Fruit fly (Drosophila melanogaster) whole organism, embryonic: ENCODE results near the gene Non3.

Experiments used
- Asciz ChIP-seq: fragments of 200-800 bp; sonication (Bioruptor generic); optimal IDR thresholded peaks from 2 replicates; lab custom pipeline; 2017; ENCODE audit warnings: missing biosample characterization, mild to moderate bottlenecking, missing genetic modification characterization, missing genetic modification reagents
- BtbVII ChIP-seq: fragments of 200-800 bp; sonication (Bioruptor generic); optimal IDR thresholded peaks from 3 replicates; lab custom pipeline; 2017; ENCODE audit warnings: missing biosample characterization, mild to moderate bottlenecking, missing genetic modification characterization
- CG10147 ChIP-seq: fragments of 200-800 bp; sonication (Bioruptor generic); optimal IDR thresholded peaks from 2 replicates; lab custom pipeline; 2019; ENCODE audit warnings: missing biosample characterization, mild to moderate bottlenecking, missing genetic modification characterization, moderate library complexity
- CG10462 ChIP-seq: fragments of 200-800 bp; sonication (Bioruptor generic); optimal IDR thresholded peaks from 2 replicates; lab custom pipeline; 2016; ENCODE audit warnings: missing biosample characterization, missing genetic modification characterization
- CG10565 ChIP-seq: fragments of 200-800 bp; sonication (Bioruptor generic); optimal IDR thresholded peaks from 3 replicates; lab custom pipeline; 2016; ENCODE audit warnings: missing biosample characterization, mild to moderate bottlenecking, missing genetic modification characterization
- CG15514 ChIP-seq: fragments of 200-800 bp; sonication (Bioruptor generic); optimal IDR thresholded peaks from 3 replicates; lab custom pipeline; 2017; ENCODE audit warnings: missing biosample characterization, missing genetic modification characterization, mild to moderate bottlenecking, moderate library complexity, missing genetic modification reagents
- CG1792 ChIP-seq: fragments of 200-800 bp; sonication (Bioruptor generic); optimal IDR thresholded peaks from 2 replicates; lab custom pipeline; 2016; ENCODE audit warnings: missing biosample characterization, missing genetic modification characterization
- CG18011 ChIP-seq: fragments of 200-800 bp; sonication (Bioruptor generic); optimal IDR thresholded peaks from 2 replicates; lab custom pipeline; 2017; ENCODE audit warnings: missing biosample characterization, missing genetic modification characterization, mild to moderate bottlenecking, moderate library complexity, missing genotype
- CG18599 ChIP-seq: fragments of 200-800 bp; sonication (Bioruptor generic); optimal IDR thresholded peaks from 3 replicates; lab custom pipeline; 2017; ENCODE audit warnings: missing biosample characterization, missing genetic modification characterization, mild to moderate bottlenecking, moderate library complexity, missing genetic modification reagents
- CG2199 ChIP-seq: fragments of 200-800 bp; sonication (Bioruptor generic); IDR thresholded peaks from 3 replicates; pipeline ENCODE4 v1.3.6; 2022; ENCODE audit warnings: missing biosample characterization, missing genetic modification characterization
- CG2712 ChIP-seq: fragments of 200-800 bp; optimal IDR thresholded peaks from 3 replicates; lab custom pipeline; 2019; ENCODE audit warnings: missing biosample characterization, mild to moderate bottlenecking, missing genetic modification characterization, moderate library complexity
- CG30403 ChIP-seq: fragments of 200-800 bp; sonication (Bioruptor generic); optimal IDR thresholded peaks from 3 replicates; lab custom pipeline; 2016; ENCODE audit warnings: missing biosample characterization, missing genetic modification characterization
- CG31365 ChIP-seq: fragments of 200-800 bp; sonication (Bioruptor generic); optimal IDR thresholded peaks from 2 replicates; lab custom pipeline; 2018; ENCODE audit warnings: missing biosample characterization, mild to moderate bottlenecking, missing genetic modification characterization
- CG3407 ChIP-seq: fragments of 200-800 bp; sonication (Bioruptor generic); optimal IDR thresholded peaks from 2 replicates; lab custom pipeline; 2018; ENCODE audit warnings: missing biosample characterization, mild to moderate bottlenecking, missing genetic modification characterization
- CG3995 ChIP-seq: fragments of 200-800 bp; sonication (Bioruptor generic); optimal IDR thresholded peaks from 3 replicates; lab custom pipeline; 2016; ENCODE audit warnings: missing biosample characterization, missing genetic modification characterization
- CG4854 ChIP-seq: fragments of 200-800 bp; sonication (Bioruptor generic); optimal IDR thresholded peaks from 2 replicates; lab custom pipeline; 2016; ENCODE audit warnings: missing biosample characterization, missing genetic modification characterization, inconsistent platforms
- CG8924 ChIP-seq: fragments of 200-800 bp; optimal IDR thresholded peaks from 3 replicates; lab custom pipeline; 2019; ENCODE audit warnings: missing biosample characterization, mild to moderate bottlenecking, missing genetic modification characterization, moderate library complexity
- CG9727 ChIP-seq: fragments of 200-800 bp; sonication (Bioruptor generic); optimal IDR thresholded peaks from 3 replicates; lab custom pipeline; 2017; ENCODE audit warnings: missing biosample characterization, mild to moderate bottlenecking, missing genetic modification characterization
- CHES-1-like ChIP-seq: fragments of 200-800 bp; sonication (Bioruptor generic); optimal IDR thresholded peaks from 2 replicates; lab custom pipeline; 2016; ENCODE audit warnings: missing biosample characterization, missing genetic modification characterization
- Deaf1 ChIP-seq: fragments of 200-800 bp; optimal IDR thresholded peaks from 3 replicates; lab custom pipeline; 2019; ENCODE audit warnings: missing biosample characterization, mild to moderate bottlenecking, missing genetic modification characterization, moderate library complexity
- Dek ChIP-seq: fragments of 200-800 bp; sonication (Bioruptor generic); optimal IDR thresholded peaks from 3 replicates; lab custom pipeline; 2019; ENCODE audit warnings: missing biosample characterization, mild to moderate bottlenecking, missing genetic modification characterization, moderate library complexity
- Dref ChIP-seq: fragments of 200-800 bp; sonication (Bioruptor generic); IDR thresholded peaks from 2 replicates; pipeline ENCODE4 v1.3.6; 2022; ENCODE audit warnings: missing biosample characterization, missing genetic modification characterization
- Hr51 ChIP-seq, 2 experiments: fragments of 200-800 bp; sonication (Bioruptor generic); optimal IDR thresholded peaks; 2 replicates in 1 of 2; 3 replicates in 1 of 2; lab custom pipeline; 2016 to 2018; ENCODE audit warnings: missing biosample characterization in 2 of 2, missing genetic modification characterization in 2 of 2, mild to moderate bottlenecking in 1 of 2, moderate library complexity in 1 of 2
- Hsf ChIP-seq: fragments of 200-800 bp; sonication (Bioruptor generic); optimal IDR thresholded peaks from 3 replicates; lab custom pipeline; 2016; ENCODE audit warnings: missing biosample characterization, missing genetic modification characterization
- Lpt ChIP-seq: fragments of >200 bp; optimal IDR thresholded peaks from 2 replicates; lab custom pipeline; 2018; ENCODE audit warnings: missing biosample characterization, missing genetic modification characterization
- MBD-R2 ChIP-seq: fragments of 200-800 bp; sonication (Bioruptor generic); IDR thresholded peaks from 2 replicates; pipeline ENCODE4 v1.3.6; 2022; ENCODE audit warnings: missing biosample characterization, missing genetic modification characterization
- Med ChIP-seq: fragments of 200-800 bp; sonication (Bioruptor generic); peaks from one replicate; lab custom pipeline; 2016; ENCODE audit warnings: missing biosample characterization, missing genetic modification characterization, mild to moderate bottlenecking, inconsistent platforms, moderate library complexity
- NFAT ChIP-seq: fragments of 200-800 bp; sonication (Bioruptor generic); IDR thresholded peaks from 2 replicates; pipeline ENCODE4 v1.3.6; 2022; ENCODE audit warnings: missing biosample characterization, missing genetic modification characterization
- Nf-YB ChIP-seq: fragments of 200-800 bp; sonication (Bioruptor generic); optimal IDR thresholded peaks from 3 replicates; lab custom pipeline; 2019; ENCODE audit warnings: missing biosample characterization, mild to moderate bottlenecking, missing genetic modification characterization, moderate library complexity
- Oaz ChIP-seq: fragments of 200-800 bp; sonication (Bioruptor generic); IDR thresholded peaks from 2 replicates; pipeline ENCODE4 v1.3.6; 2022; ENCODE audit warnings: missing biosample characterization, missing genetic modification characterization
- PHDP ChIP-seq: fragments of 200-800 bp; sonication (Bioruptor generic); optimal IDR thresholded peaks from 3 replicates; lab custom pipeline; 2018; ENCODE audit warnings: missing biosample characterization, mild to moderate bottlenecking, missing genetic modification characterization, moderate library complexity
- btn ChIP-seq: fragments of 200-800 bp; sonication (Bioruptor generic); optimal IDR thresholded peaks from 2 replicates; lab custom pipeline; 2016; ENCODE audit warnings: missing biosample characterization, missing genetic modification characterization
- cad ChIP-seq: fragments of >200 bp; optimal IDR thresholded peaks from 2 replicates; lab custom pipeline; 2017; ENCODE audit warnings: missing biosample characterization, missing genetic modification characterization
- chn ChIP-seq: fragments of 200-800 bp; sonication (Bioruptor generic); optimal IDR thresholded peaks from 2 replicates; lab custom pipeline; 2016; ENCODE audit warnings: missing biosample characterization, missing genetic modification characterization
- danr ChIP-seq: fragments of 200-800 bp; sonication (Bioruptor generic); IDR thresholded peaks from 2 replicates; pipeline ENCODE4 v1.3.6; 2022; ENCODE audit warnings: missing biosample characterization, missing genetic modification characterization
- eve ChIP-seq, 2 experiments: fragments of >200 bp; optimal IDR thresholded peaks; 2 replicates each; lab custom pipeline; 2017; ENCODE audit warnings: missing biosample characterization in 2 of 2, missing genetic modification characterization in 2 of 2
- eyg ChIP-seq: fragments of 200-800 bp; sonication (Bioruptor generic); optimal IDR thresholded peaks from 3 replicates; lab custom pipeline; 2016; ENCODE audit warnings: missing biosample characterization, missing genetic modification characterization
- gcm ChIP-seq: fragments of 200-800 bp; sonication (Bioruptor generic); optimal IDR thresholded peaks from 2 replicates; lab custom pipeline; 2019; ENCODE audit warnings: missing biosample characterization, mild to moderate bottlenecking, missing genetic modification characterization, moderate library complexity
- gcm2 ChIP-seq: fragments of 200-800 bp; sonication (Bioruptor generic); optimal IDR thresholded peaks from 2 replicates; lab custom pipeline; 2016; ENCODE audit warnings: missing biosample characterization, missing genetic modification characterization
- hbn ChIP-seq: fragments of 200-800 bp; sonication (Bioruptor generic); IDR thresholded peaks from 2 replicates; pipeline ENCODE4 v1.3.6; 2022; ENCODE audit warnings: missing biosample characterization, missing genetic modification characterization; ENCODE audit not compliant: partially characterized antibody
- jigr1 ChIP-seq: fragments of 200-800 bp; sonication (Bioruptor generic); IDR thresholded peaks from 3 replicates; pipeline ENCODE4 v1.3.6; 2022; ENCODE audit warnings: missing biosample characterization, missing genetic modification characterization
- ken ChIP-seq: fragments of 200-800 bp; sonication (Bioruptor generic); IDR thresholded peaks from 3 replicates; pipeline ENCODE4 v1.3.6; 2022; ENCODE audit warnings: missing biosample characterization, missing genetic modification characterization
- kni ChIP-seq: fragments of 200-800 bp; sonication (Bioruptor generic); optimal IDR thresholded peaks from 3 replicates; lab custom pipeline; 2017; ENCODE audit warnings: mild to moderate bottlenecking, missing biosample characterization, missing genetic modification reagents, missing genetic modification characterization
- lab ChIP-seq: fragments of 200-800 bp; sonication (Bioruptor generic); optimal IDR thresholded peaks from 3 replicates; lab custom pipeline; 2017; ENCODE audit warnings: missing biosample characterization, missing genetic modification characterization, mild to moderate bottlenecking, moderate library complexity, missing genetic modification reagents
- nmo ChIP-seq: fragments of 200-800 bp; sonication (Bioruptor generic); optimal IDR thresholded peaks from 2 replicates; lab custom pipeline; 2018; ENCODE audit warnings: missing biosample characterization, mild to moderate bottlenecking, missing genetic modification characterization, moderate library complexity
- otp ChIP-seq: fragments of 200-800 bp; sonication (Bioruptor generic); IDR thresholded peaks from 3 replicates; pipeline ENCODE4, ENCODE4 v1.3.6; 2022; ENCODE audit warnings: missing biosample characterization, missing genetic modification characterization
- peb ChIP-seq: fragments of 200-800 bp; sonication (Bioruptor generic); IDR thresholded peaks from 2 replicates; pipeline ENCODE4 v1.3.6; 2022; ENCODE audit warnings: missing biosample characterization, missing genetic modification characterization
- pros ChIP-seq: fragments of 200-800 bp; sonication (Bioruptor generic); optimal IDR thresholded peaks from 3 replicates; lab custom pipeline; 2019; ENCODE audit warnings: missing biosample characterization, mild to moderate bottlenecking, missing genetic modification characterization, moderate library complexity
- unpg ChIP-seq: fragments of 200-800 bp; sonication (Bioruptor generic); optimal IDR thresholded peaks from 3 replicates; lab custom pipeline; 2018; ENCODE audit warnings: missing biosample characterization, mild to moderate bottlenecking, missing genetic modification characterization, moderate library complexity
- vfl ChIP-seq: fragments of 200-800 bp; sonication (Bioruptor generic); optimal IDR thresholded peaks from 2 replicates; lab custom pipeline; 2016; ENCODE audit warnings: missing biosample characterization, missing genetic modification characterization

The Non3 gene

DNA sequence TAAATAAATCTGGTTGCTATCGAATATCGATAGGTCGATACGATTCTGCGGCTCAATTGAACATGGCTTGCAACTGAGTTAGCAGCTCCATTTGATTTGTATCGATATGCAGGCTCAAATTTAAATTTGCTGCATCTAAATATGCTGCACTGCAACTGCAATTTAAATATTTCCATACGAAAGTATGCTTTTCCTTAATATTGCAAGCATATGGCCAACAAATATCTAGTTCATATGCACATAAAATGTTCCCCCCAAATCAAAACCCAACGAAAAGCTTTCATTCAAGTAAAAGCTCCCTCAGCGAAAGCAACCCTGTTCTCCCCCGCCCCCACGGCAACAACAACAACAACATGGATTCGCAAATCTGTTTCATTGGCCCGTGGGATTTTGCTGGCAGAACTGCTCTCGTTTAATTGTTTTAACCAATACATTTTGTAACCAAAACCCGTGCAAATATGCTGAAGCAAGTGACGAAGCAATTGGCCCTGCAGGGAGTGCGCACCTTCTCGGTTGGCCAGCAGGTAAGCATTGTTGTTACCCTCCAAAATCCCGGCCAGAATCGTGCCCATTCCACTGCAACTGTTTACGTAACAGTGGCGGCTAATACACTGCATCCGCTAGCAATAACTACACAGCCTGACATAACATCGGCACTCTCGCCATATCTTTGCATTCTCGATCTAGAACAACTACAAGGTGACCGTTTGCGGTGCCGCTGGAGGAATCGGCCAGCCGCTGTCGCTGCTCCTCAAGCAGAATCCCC, 2.7 kb downstream of the Non3 start, which contains the start of the genes CG7168 and Mdh2 (continued):
- TF ChIP-seq vfl (GFP tag; lab: Kevin White, UChicago) (no peak), CG3407 (GFP tag; lab: Kevin White, UChicago) (no peak), Deaf1 (tag; lab: Kevin White, UChicago) (no peak), Asciz (GFP tag; lab: Kevin White, UChicago) (no peak), CG8924 (no peak), btn (GFP tag; lab: Kevin White, UChicago) (no peak), CG10147 (GFP tag; lab: Kevin White, UChicago) (no peak), CG10462 (GFP tag; lab: Kevin White, UChicago) (no peak), CG2199 (no peak), peb (GFP tag; lab: Robert Waterston, UW) (no peak), CG10565 (GFP tag; lab: Kevin White, UChicago) (no peak), CG18011 (GFP tag; lab: Kevin White, UChicago) (no peak), CHES-1-like (GFP tag; lab: Kevin White, UChicago) (peak; percentile 36), unpg (GFP tag; lab: Kevin White, UChicago) (no peak), nmo (peak; percentile 47), eve (GFP tag; optimal IDR thresholded peaks at IDR 0.05; lab: Kevin White, UChicago) (no peak), cad (no peak), Hsf (no peak), MBD-R2 (GFP tag; lab: Robert Waterston, UW) (peak; percentile 79), Dref (GFP tag; lab: Robert Waterston, UW) (peak; percentile 92), gcm (GFP tag; lab: Kevin White, UChicago) (no peak), gcm2 (GFP tag; lab: Kevin White, UChicago) (no peak), eyg (GFP tag; lab: Kevin White, UChicago) (no peak), Lpt (GFP tag; lab: Kevin White, UChicago) (no peak), CG3995 (GFP tag; lab: Kevin White, UChicago) (no peak), BtbVII (GFP tag; lab: Kevin White, UChicago) (no peak), CG4854 (no peak), Oaz (no peak), lab (peak; percentile 40), jigr1 (GFP tag; lab: Robert Waterston, UW) (no peak), Hr51 (GFP tag; optimal IDR thresholded peaks at IDR 0.05; lab: Kevin White, UChicago) (no peak), CG1792 (GFP tag; lab: Kevin White, UChicago) (no peak), CG15514 (GFP tag; lab: Kevin White, UChicago) (peak; percentile 43), NFAT (GFP tag; lab: Robert Waterston, UW) (no peak), hbn (GFP tag; lab: Robert Waterston, UW) (peak; percentile 69), ken (no peak), otp (GFP tag; lab: Robert Waterston, UW) (no peak), chn (peak; percentile 9), CG31365 (tag; lab: Kevin White, UChicago) (no peak), Dek (tag; lab: Kevin White, UChicago) (no peak), CG30403 (peak; percentile 7), CG9727 (GFP tag; lab: Kevin White, UChicago) (no peak), CG18599 (no peak), danr (no peak), Med (GFP tag; lab: Kevin White, UChicago) (peak; percentile 72), pros (GFP tag; lab: Kevin White, UChicago) (no peak), Nf-YB (GFP tag; lab: Kevin White, UChicago) (peak; percentile 88), kni (no peak), CG2712 (tag; lab: Kevin White, UChicago) (peak; percentile 13), PHDP (tag; lab: Kevin White, UChicago) (no peak)
